Fruit fly (Drosophila melanogaster) whole organism, embryonic: ENCODE results near the gene CG14282.
A peak's percentile ranks its signal among the peaks of the same experiment; 100 is the strongest.

ENCODE experiments used
- Ada2b ChIP-seq: fragments of 200-800 bp; sonication (Bioruptor generic); IDR thresholded peaks from 2 replicates; pipeline ENCODE4 v1.3.6; 2022; ENCODE audit warnings: missing biosample characterization, missing genetic modification characterization
- CG10654 ChIP-seq: fragments of 200-800 bp; sonication (Bioruptor generic); optimal IDR thresholded peaks from 2 replicates; lab custom pipeline; 2016; ENCODE audit warnings: missing biosample characterization, missing genetic modification characterization
- CG12155 ChIP-seq: fragments of 200-800 bp; sonication (Bioruptor generic); optimal IDR thresholded peaks from 3 replicates; lab custom pipeline; 2016; ENCODE audit warnings: missing biosample characterization, missing genetic modification characterization
- CG12659 ChIP-seq: fragments of 200-800 bp; sonication (Bioruptor generic); optimal IDR thresholded peaks from 3 replicates; lab custom pipeline; 2017; ENCODE audit warnings: mild to moderate bottlenecking, missing biosample characterization, missing genetic modification reagents, missing genetic modification characterization
- CG1602 ChIP-seq: fragments of 200-800 bp; sonication (Bioruptor generic); optimal IDR thresholded peaks from 3 replicates; lab custom pipeline; 2016; ENCODE audit warnings: missing biosample characterization, missing genetic modification characterization
- CG17328 ChIP-seq: fragments of 200-800 bp; sonication (Bioruptor generic); IDR thresholded peaks from 2 replicates; pipeline ENCODE4 v1.3.6; 2022; ENCODE audit warnings: missing biosample characterization, missing genetic modification characterization
- CG17361 ChIP-seq: fragments of 200-800 bp; sonication (Bioruptor generic); IDR thresholded peaks from 3 replicates; pipeline ENCODE4 v1.3.6; 2022; ENCODE audit warnings: missing biosample characterization, missing genetic modification characterization
- CG17568 ChIP-seq: fragments of 200-800 bp; sonication (Bioruptor generic); optimal IDR thresholded peaks from 2 replicates; lab custom pipeline; 2018; ENCODE audit warnings: missing biosample characterization, mild to moderate bottlenecking, missing genetic modification characterization, moderate library complexity
- CG18599 ChIP-seq: fragments of 200-800 bp; sonication (Bioruptor generic); optimal IDR thresholded peaks from 3 replicates; lab custom pipeline; 2017; ENCODE audit warnings: missing biosample characterization, missing genetic modification characterization, mild to moderate bottlenecking, moderate library complexity, missing genetic modification reagents
- CG2712 ChIP-seq: fragments of 200-800 bp; optimal IDR thresholded peaks from 3 replicates; lab custom pipeline; 2019; ENCODE audit warnings: missing biosample characterization, mild to moderate bottlenecking, missing genetic modification characterization, moderate library complexity
- CG31224 ChIP-seq: fragments of 200-800 bp; sonication (Bioruptor generic); IDR thresholded peaks from 2 replicates; pipeline ENCODE4 v1.3.6; 2022; ENCODE audit warnings: missing biosample characterization, missing genetic modification characterization
- CG3847 ChIP-seq: fragments of 200-800 bp; sonication (Bioruptor generic); IDR thresholded peaks from 2 replicates; pipeline ENCODE4 v1.3.6; 2022; ENCODE audit warnings: missing biosample characterization, missing genetic modification characterization
- CG4360 ChIP-seq: fragments of 200-800 bp; sonication (Bioruptor generic); IDR thresholded peaks from 2 replicates; pipeline ENCODE4 v1.3.6; 2022; ENCODE audit warnings: missing biosample characterization, missing genetic modification characterization
- CG7987 ChIP-seq: fragments of 200-800 bp; sonication (Bioruptor generic); optimal IDR thresholded peaks from 2 replicates; lab custom pipeline; 2018; ENCODE audit warnings: missing biosample characterization, mild to moderate bottlenecking, missing genetic modification characterization, moderate library complexity
- CG8924 ChIP-seq: fragments of 200-800 bp; optimal IDR thresholded peaks from 3 replicates; lab custom pipeline; 2019; ENCODE audit warnings: missing biosample characterization, mild to moderate bottlenecking, missing genetic modification characterization, moderate library complexity
- CTCF ChIP-seq: fragments of 200-800 bp; sonication (Bioruptor generic); optimal IDR thresholded peaks from 2 replicates; lab custom pipeline; 2017; ENCODE audit warnings: missing biosample characterization, mild to moderate bottlenecking, missing genetic modification characterization, moderate library complexity
- Dbx ChIP-seq: fragments of 200-800 bp; sonication (Bioruptor generic); IDR thresholded peaks from 3 replicates; pipeline ENCODE4 v1.3.6; 2022; ENCODE audit warnings: missing biosample characterization, missing genetic modification characterization
- HLH54F ChIP-seq: fragments of 200-800 bp; sonication (Bioruptor generic); optimal IDR thresholded peaks from 3 replicates; lab custom pipeline; 2016; ENCODE audit warnings: missing biosample characterization, missing genetic modification characterization
- Hmr ChIP-seq: fragments of 200-800 bp; sonication (Bioruptor generic); optimal IDR thresholded peaks from 3 replicates; lab custom pipeline; 2017; ENCODE audit warnings: mild to moderate bottlenecking, missing biosample characterization, missing genetic modification reagents, missing genetic modification characterization
- Hr51 ChIP-seq, 2 experiments: fragments of 200-800 bp; sonication (Bioruptor generic); optimal IDR thresholded peaks; 2 replicates in 1 of 2; 3 replicates in 1 of 2; lab custom pipeline; 2016 to 2018; ENCODE audit warnings: missing biosample characterization in 2 of 2, missing genetic modification characterization in 2 of 2, mild to moderate bottlenecking in 1 of 2, moderate library complexity in 1 of 2
- Lpt ChIP-seq: fragments of >200 bp; optimal IDR thresholded peaks from 2 replicates; lab custom pipeline; 2018; ENCODE audit warnings: missing biosample characterization, missing genetic modification characterization
- Med ChIP-seq: fragments of 200-800 bp; sonication (Bioruptor generic); peaks from one replicate; lab custom pipeline; 2016; ENCODE audit warnings: missing biosample characterization, missing genetic modification characterization, mild to moderate bottlenecking, inconsistent platforms, moderate library complexity
- NfI ChIP-seq: fragments of 200-800 bp; sonication (Bioruptor generic); optimal IDR thresholded peaks from 3 replicates; lab custom pipeline; 2018; ENCODE audit warnings: missing biosample characterization, mild to moderate bottlenecking, missing genetic modification characterization, moderate library complexity
- Oaz ChIP-seq: fragments of 200-800 bp; sonication (Bioruptor generic); IDR thresholded peaks from 2 replicates; pipeline ENCODE4 v1.3.6; 2022; ENCODE audit warnings: missing biosample characterization, missing genetic modification characterization
- Opbp ChIP-seq: fragments of 200-800 bp; sonication (Bioruptor generic); IDR thresholded peaks from 3 replicates; pipeline ENCODE4 v1.3.6; 2022; ENCODE audit warnings: missing biosample characterization, missing genetic modification characterization; ENCODE audit not compliant: partially characterized antibody
- Ravus ChIP-seq: fragments of 200-800 bp; sonication (Bioruptor generic); IDR thresholded peaks from 2 replicates; pipeline ENCODE4 v1.3.6; 2022; ENCODE audit warnings: missing biosample characterization, missing genetic modification characterization
- Side ChIP-seq: fragments of 200-800 bp; sonication (Bioruptor generic); optimal IDR thresholded peaks from 2 replicates; lab custom pipeline; 2016; ENCODE audit warnings: missing biosample characterization, missing genetic modification characterization
- TFAM ChIP-seq: fragments of 200-800 bp; sonication (Bioruptor generic); optimal IDR thresholded peaks from 2 replicates; lab custom pipeline; 2017; ENCODE audit warnings: missing biosample characterization, missing genetic modification characterization, inconsistent platforms
- YL-1 ChIP-seq: fragments of 200-800 bp; sonication (Bioruptor generic); optimal IDR thresholded peaks from 3 replicates; lab custom pipeline; 2017; ENCODE audit warnings: missing biosample characterization, mild to moderate bottlenecking, missing genetic modification characterization
- chm ChIP-seq: fragments of 200-800 bp; sonication (Bioruptor generic); IDR thresholded peaks from 2 replicates; pipeline ENCODE4 v1.3.6; 2022; ENCODE audit warnings: missing biosample characterization, missing genetic modification characterization
- danr ChIP-seq: fragments of 200-800 bp; sonication (Bioruptor generic); IDR thresholded peaks from 2 replicates; pipeline ENCODE4 v1.3.6; 2022; ENCODE audit warnings: missing biosample characterization, missing genetic modification characterization
- dati ChIP-seq: fragments of 200-800 bp; sonication (Bioruptor generic); IDR thresholded peaks from 2 replicates; pipeline ENCODE4 v1.3.6; 2022; ENCODE audit warnings: missing biosample characterization, missing genetic modification characterization
- dm ChIP-seq: fragments of 200-800 bp; sonication (Bioruptor generic); optimal IDR thresholded peaks from 3 replicates; lab custom pipeline; 2016; ENCODE audit warnings: missing biosample characterization, missing genetic modification characterization
- dmrt99B ChIP-seq: fragments of 200-800 bp; sonication (Bioruptor generic); optimal IDR thresholded peaks from 2 replicates; lab custom pipeline; 2018; ENCODE audit warnings: missing biosample characterization, mild to moderate bottlenecking, missing genetic modification characterization, moderate library complexity
- dpn ChIP-seq, 2 experiments: fragments of 200-800 bp; sonication (Bioruptor generic); optimal IDR thresholded peaks; 3 replicates each; lab custom pipeline; 2016; ENCODE audit warnings: missing biosample characterization in 2 of 2, missing genetic modification characterization in 2 of 2
- eyg ChIP-seq: fragments of 200-800 bp; sonication (Bioruptor generic); optimal IDR thresholded peaks from 3 replicates; lab custom pipeline; 2016; ENCODE audit warnings: missing biosample characterization, missing genetic modification characterization
- fd96Cb ChIP-seq: fragments of 200-800 bp; sonication (Bioruptor generic); optimal IDR thresholded peaks from 2 replicates; lab custom pipeline; 2018; ENCODE audit warnings: missing biosample characterization, mild to moderate bottlenecking, missing genetic modification characterization, moderate library complexity
- gro ChIP-seq: fragments of 200-800 bp; sonication (Bioruptor generic); optimal IDR thresholded peaks from 2 replicates; lab custom pipeline; 2016; ENCODE audit warnings: missing biosample characterization, missing genetic modification characterization
- gt ChIP-seq: fragments of 200-800 bp; sonication (Bioruptor generic); IDR thresholded peaks from 2 replicates; pipeline ENCODE4 v1.3.6; 2022; ENCODE audit warnings: missing biosample characterization, missing genetic modification characterization
- hb ChIP-seq: fragments of 200-800 bp; sonication (Bioruptor generic); IDR thresholded peaks from 3 replicates; pipeline ENCODE4 v1.3.6; 2022; ENCODE audit warnings: missing biosample characterization, missing genetic modification characterization; ENCODE audit not compliant: partially characterized antibody
- mam ChIP-seq: fragments of 200-800 bp; sonication (Bioruptor generic); optimal IDR thresholded peaks from 3 replicates; lab custom pipeline; 2016; ENCODE audit warnings: missing biosample characterization, missing genetic modification characterization
- nerfin-1 ChIP-seq: fragments of 200-800 bp; sonication (Bioruptor generic); optimal IDR thresholded peaks from 3 replicates; lab custom pipeline; 2019; ENCODE audit warnings: missing biosample characterization, mild to moderate bottlenecking, missing genetic modification characterization, moderate library complexity
- pnt ChIP-seq: fragments of 200-800 bp; sonication (Bioruptor generic); optimal IDR thresholded peaks from 3 replicates; lab custom pipeline; 2016; ENCODE audit warnings: missing biosample characterization, missing genetic modification characterization
- pum ChIP-seq: fragments of 200-800 bp; sonication (Bioruptor generic); optimal IDR thresholded peaks from 2 replicates; lab custom pipeline; 2016; ENCODE audit warnings: missing biosample characterization, missing genetic modification characterization
- pzg ChIP-seq: fragments of 200-800 bp; sonication (Bioruptor generic); optimal IDR thresholded peaks from 3 replicates; lab custom pipeline; 2018; ENCODE audit warnings: missing biosample characterization, mild to moderate bottlenecking, missing genetic modification characterization, moderate library complexity
- repo ChIP-seq: fragments of 200-800 bp; sonication (Bioruptor generic); optimal IDR thresholded peaks from 2 replicates; lab custom pipeline; 2016; ENCODE audit warnings: missing biosample characterization, missing genetic modification characterization
- slou ChIP-seq: fragments of 200-800 bp; sonication (Bioruptor generic); optimal IDR thresholded peaks from 3 replicates; lab custom pipeline; 2016; ENCODE audit warnings: missing biosample characterization, missing genetic modification characterization
- stc ChIP-seq: fragments of 200-800 bp; sonication (Bioruptor generic); IDR thresholded peaks from 2 replicates; pipeline ENCODE4 v1.3.6; 2022; ENCODE audit warnings: missing biosample characterization, missing genetic modification characterization
- tx ChIP-seq: fragments of 200-800 bp; sonication (Bioruptor generic); optimal IDR thresholded peaks from 2 replicates; lab custom pipeline; 2016; ENCODE audit warnings: missing biosample characterization, missing genetic modification characterization
- zfh1 ChIP-seq: fragments of 200-800 bp; sonication (Bioruptor generic); IDR thresholded peaks from 3 replicates; pipeline ENCODE4 v1.3.6; 2022; ENCODE audit warnings: missing biosample characterization, missing genetic modification characterization

CG14282 gene

DNA sequence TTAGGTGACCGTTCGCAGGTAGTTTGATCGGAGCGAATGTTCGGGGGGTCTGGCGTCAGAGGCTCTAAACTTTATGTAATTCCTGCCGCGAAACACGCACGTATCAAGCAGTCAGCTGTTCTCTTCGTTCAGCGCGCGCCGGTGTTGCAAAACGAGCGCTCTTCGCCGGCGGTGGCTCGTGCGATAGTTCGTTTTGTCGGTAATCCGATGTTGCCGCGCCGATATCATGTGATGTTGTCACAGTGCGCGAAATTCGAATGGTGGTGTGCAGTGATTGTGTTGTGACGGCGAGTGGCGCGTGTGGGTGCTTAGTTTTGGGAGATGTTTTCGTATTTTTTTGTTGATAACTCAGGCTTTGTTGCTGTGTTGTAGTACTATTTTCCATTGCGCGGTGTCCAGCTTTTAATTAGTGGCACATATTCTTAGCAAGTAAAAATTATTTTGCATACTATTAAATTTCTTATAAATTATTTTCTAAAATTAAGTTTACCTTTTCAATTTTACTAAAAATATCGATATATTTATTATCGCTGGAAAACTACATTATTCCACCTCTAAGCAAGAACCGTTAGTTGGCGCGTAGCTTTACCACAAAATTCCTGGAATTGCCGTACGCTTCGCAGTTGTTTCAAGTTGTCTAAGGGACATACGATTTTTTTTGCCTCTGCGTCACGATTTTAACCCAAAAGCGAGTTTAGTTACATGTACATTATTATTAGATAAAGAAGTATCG is 20.0 kb upstream of the CG14282 start, which contains the start of gene nanos:
nanos (plus strand) TSS at position 569 of the 733 bp plus-strand sequence.
- TF ChIP-seq CG31224 (GFP tag; lab: Robert Waterston, UW) = peak; percentile 54
- peak; percentile 64 for TF ChIP-seq eyg
- TF ChIP-seq CG12659 = peak; percentile 84
- peak; percentile 88 for TF ChIP-seq dm
- peak; percentile 97 for TF ChIP-seq Med (GFP tag; lab: Kevin White, UChicago)
- TF ChIP-seq NfI (GFP tag; lab: Kevin White, UChicago) = peak; percentile 70
- peak; percentile 27 to 82 for TF ChIP-seq Hr51 (GFP tag; optimal IDR thresholded peaks at IDR 0.05; lab: Kevin White, UChicago)
- TF ChIP-seq zfh1 = peak; percentile 74
- peak; percentile 44; the same call in 1 of the 2 replicates for TF ChIP-seq Ada2b (GFP tag; lab: Robert Waterston, UW)
- TF ChIP-seq Opbp (GFP tag; lab: Robert Waterston, UW) = peak; percentile 99
- TF ChIP-seq Dbx (GFP tag; lab: Robert Waterston, UW) = peak; percentile 90
- peak; percentile 41 for TF ChIP-seq pnt (GFP tag; lab: Kevin White, UChicago)
- TF ChIP-seq gro = peak; percentile 87
- peak; percentile 49 for TF ChIP-seq repo (GFP tag; lab: Kevin White, UChicago)
- TF ChIP-seq danr (GFP tag; lab: Robert Waterston, UW) = peak; percentile 16; the same call in 1 of the 2 replicates
- no peak for TF ChIP-seq chm
- TF ChIP-seq CG17361 = peak; percentile 49; the same call in 1 of the 3 replicates
- TF ChIP-seq tx (GFP tag; lab: Kevin White, UChicago) = peak; percentile 55
- TF ChIP-seq Lpt (GFP tag; lab: Kevin White, UChicago) = no peak
- TF ChIP-seq dmrt99B (tag; lab: Kevin White, UChicago) = no peak
- peak; percentile 76 for TF ChIP-seq Hmr (GFP tag; lab: Kevin White, UChicago)
- TF ChIP-seq CG8924 (tag; lab: Kevin White, UChicago) = peak; percentile 21
- TF ChIP-seq dpn (GFP tag; optimal IDR thresholded peaks at IDR 0.05; lab: Kevin White, UChicago) = peak; percentile 75 to 77
- no peak for TF ChIP-seq dati
- TF ChIP-seq hb (GFP tag; lab: Robert Waterston, UW) = peak; percentile 98
- TF ChIP-seq CTCF (GFP tag; lab: Kevin White, UChicago) = peak; percentile 51
- no peak for TF ChIP-seq CG17328 (GFP tag; lab: Robert Waterston, UW)
- peak; percentile 92 for TF ChIP-seq CG3847
- TF ChIP-seq CG1602 (GFP tag; lab: Kevin White, UChicago) = peak; percentile 54
- TF ChIP-seq mam = peak; percentile 79
- peak; percentile 14 for TF ChIP-seq nerfin-1 (tag; lab: Kevin White, UChicago)
- TF ChIP-seq HLH54F (GFP tag; lab: Kevin White, UChicago) = peak; percentile 75
- peak; percentile 9; the same call in 1 of the 2 replicates for TF ChIP-seq CG4360 (GFP tag; lab: Robert Waterston, UW)
- TF ChIP-seq CG2712 (tag; lab: Kevin White, UChicago) = peak; percentile 60
- peak; percentile 99 for TF ChIP-seq pzg (GFP tag; lab: Kevin White, UChicago)
- TF ChIP-seq Ravus (GFP tag; lab: Robert Waterston, UW) = no peak
- no peak for TF ChIP-seq CG17568 (GFP tag; lab: Kevin White, UChicago)
- no peak for TF ChIP-seq TFAM
- TF ChIP-seq CG7987 = peak; percentile 67
- TF ChIP-seq Oaz (GFP tag; lab: Robert Waterston, UW) = no peak
- no peak for TF ChIP-seq gt (GFP tag; lab: Robert Waterston, UW)
- peak; percentile 81 for TF ChIP-seq YL-1 (GFP tag; lab: Kevin White, UChicago)
- peak; percentile 60 for TF ChIP-seq Side
- 0 out of 2 replicates have a peak, but pooled peaks have one; percentile 12 for TF ChIP-seq stc (GFP tag; lab: Robert Waterston, UW)
- TF ChIP-seq CG12155 = peak; percentile 52
- peak; percentile 18 for TF ChIP-seq CG10654
- TF ChIP-seq slou (GFP tag; lab: Kevin White, UChicago) = no peak
- TF ChIP-seq fd96Cb = peak; percentile 9
- peak; percentile 56 for TF ChIP-seq CG18599 (GFP tag; lab: Kevin White, UChicago)
- peak; percentile 59 for TF ChIP-seq pum (GFP tag; lab: Kevin White, UChicago)
